Fruit fly (Drosophila melanogaster) whole organism, wandering third instar larva: ENCODE data around the gene CG7685.

ENCODE experiments used
- Hr78 ChIP-seq: fragments of >200 bp; optimal IDR thresholded peaks from 2 replicates; lab custom pipeline; 2017; ENCODE audit warnings: missing biosample characterization, missing genetic modification characterization
- Jra ChIP-seq: sonication (Bioruptor generic); optimal IDR thresholded peaks from 2 replicates; lab custom pipeline; 2016; ENCODE audit warnings: missing biosample characterization, missing genetic modification characterization
- Myc ChIP-seq: fragments of >200 bp; optimal IDR thresholded peaks from 2 replicates; lab custom pipeline; 2017
- Vsx2 ChIP-seq: fragments of 200-300, 225-300 bp; sonication (Bioruptor generic); optimal IDR thresholded peaks from 2 replicates; lab custom pipeline; 2018; ENCODE audit warnings: missing biosample characterization, missing genetic modification characterization; ENCODE audit not compliant: partially characterized antibody
- dl ChIP-seq, 2 experiments: fragments of 175-275, 200-275 bp in 1 of 2; fragments of 200-275 bp in 1 of 2; sonication (Bioruptor generic); optimal IDR thresholded peaks; lab custom pipeline; 2018; ENCODE audit warnings: mild to moderate bottlenecking in 2 of 2, missing biosample characterization in 2 of 2, missing genetic modification characterization in 2 of 2, moderate library complexity in 2 of 2; ENCODE audit not compliant: partially characterized antibody in 2 of 2, insufficient read depth in 1 of 2
- dmrt93B ChIP-seq: fragments of 200-800 bp; sonication (Bioruptor generic); optimal IDR thresholded peaks from 2 replicates; lab custom pipeline; 2018; ENCODE audit warnings: missing biosample characterization, mild to moderate bottlenecking, missing genetic modification characterization
- fru ChIP-seq: fragments of 200-800 bp; sonication (Bioruptor generic); optimal IDR thresholded peaks from 3 replicates; lab custom pipeline; 2016; ENCODE audit warnings: missing biosample characterization, mild to moderate bottlenecking, missing genetic modification characterization
- sv ChIP-seq: fragments of 200-800 bp; sonication (Bioruptor generic); optimal IDR thresholded peaks from 3 replicates; lab custom pipeline; 2016; ENCODE audit warnings: missing biosample characterization, missing genetic modification characterization

dm6 chr3R:18436550-18437362, 32.0 kb downstream of the CG7685 start:
- TF ChIP-seq fru, result peak; percentile 81
- no peak for TF ChIP-seq Jra (GFP tag; lab: Kevin White, UChicago)
- TF ChIP-seq dl (GFP tag; optimal IDR thresholded peaks at IDR 0.05; lab: Kevin White, UChicago; ENCODE audit: insufficient read depth in 1 of 2, partially characterized antibody in 2 of 2), result no peak
- TF ChIP-seq Hr78 (GFP tag; lab: Kevin White, UChicago), result no peak
- TF ChIP-seq Myc (lab: Kevin White, UChicago), result no peak
- TF ChIP-seq Vsx2, result no peak
- peak; percentile 2 for TF ChIP-seq sv
- TF ChIP-seq dmrt93B (GFP tag; lab: Kevin White, UChicago), result peak; percentile 40
